Worm (Caenorhabditis elegans) whole organism, late embryonic: ENCODE results near the gene fbxa-64.

Source experiments
- madf-2 ChIP-seq: sonication (generic microtip); optimal IDR thresholded peaks from 2 replicates; lab custom pipeline; 2017; ENCODE audit warnings: missing genetic modification characterization, missing compliant biosample characterization
- sox-4 ChIP-seq: sonication (generic microtip); optimal IDR thresholded peaks from 2 replicates; lab custom pipeline; 2017; ENCODE audit warnings: mild to moderate bottlenecking, missing genetic modification characterization, inconsistent platforms, missing compliant biosample characterization

DNA sequence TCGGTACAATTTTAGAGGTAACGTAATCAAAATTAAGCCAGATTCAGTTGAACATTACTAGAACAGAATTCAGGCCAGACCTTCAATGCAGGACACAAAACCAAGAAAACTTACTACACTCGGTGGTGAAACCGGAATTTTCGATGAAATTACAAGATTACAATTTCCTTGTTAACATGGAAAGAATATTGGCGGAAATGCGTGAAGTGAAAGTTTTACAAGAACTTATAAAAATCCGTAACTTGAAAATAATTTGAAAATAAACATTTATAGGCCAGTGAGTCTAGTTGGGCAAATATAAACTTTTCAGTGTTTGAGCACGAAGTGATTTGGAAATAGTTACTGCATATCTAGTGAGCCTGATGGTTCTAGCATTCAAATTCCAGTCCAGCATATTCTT, 43.1 kb downstream of the fbxa-64 start, which contains the start of gene K08D9.6:
- no peak for TF ChIP-seq madf-2 (tag; lab: Kevin White, UChicago)
- TF ChIP-seq sox-4: no peak
